Worm (Caenorhabditis elegans) whole organism, midembryonic: ENCODE data around the gene srd-28.

Source experiments
- T22C8.4 ChIP-seq: fragments of 200-800 bp; sonication (Bioruptor generic); IDR thresholded peaks from 2 replicates; pipeline ENCODE4 v1.3.6; 2022; ENCODE audit warnings: missing genetic modification characterization, missing compliant biosample characterization
- ref-1 ChIP-seq: fragments of 200-800 bp; sonication (Bioruptor generic); conservative IDR thresholded peaks from 2 replicates; pipeline ENCODE4 v1.3.6; 2022; ENCODE audit warnings: missing genetic modification reagents, missing genetic modification characterization, missing compliant biosample characterization
- ztf-29 ChIP-seq: fragments of 200-800 bp; sonication (Bioruptor generic); IDR thresholded peaks from 2 replicates; pipeline ENCODE4 v1.3.6; 2022; ENCODE audit warnings: missing genetic modification reagents, missing genetic modification characterization, missing compliant biosample characterization

DNA sequence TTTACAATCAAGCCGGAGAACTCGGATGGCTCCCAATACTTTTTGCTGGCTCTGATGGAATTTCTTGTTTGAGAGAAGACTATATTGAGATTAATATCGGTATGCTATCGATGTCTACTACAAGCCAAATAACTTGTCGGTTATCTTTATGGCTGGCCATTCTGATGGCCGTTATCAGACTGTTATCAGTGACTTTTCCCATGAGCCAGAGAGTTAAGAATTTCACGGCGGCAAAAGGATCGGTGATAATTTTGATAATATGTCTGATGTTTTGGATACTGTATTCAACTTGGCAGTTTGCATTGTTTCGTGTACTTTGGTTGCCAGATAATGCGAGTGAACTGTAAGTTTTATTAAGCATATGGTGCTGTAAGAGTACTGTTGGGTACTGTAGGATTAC, 24.2 kb upstream of the srd-28 start:
- no peak for TF ChIP-seq T22C8.4 (GFP tag; lab: Robert Waterston, UW)
- no peak for TF ChIP-seq ref-1 (GFP tag; lab: Robert Waterston, UW)
- no peak for TF ChIP-seq ztf-29 (GFP tag; lab: Robert Waterston, UW)
